Worm (Caenorhabditis elegans) whole organism, mixed stage, embryonic: ENCODE data around the gene F22F4.9.

ENCODE experiments used
- M03D4.4 ChIP-seq: sonication (generic microtip); optimal IDR thresholded peaks from 2 replicates; lab custom pipeline; 2017; ENCODE audit warnings: mild to moderate bottlenecking, missing genetic modification characterization, missing compliant biosample characterization
- bed-3 ChIP-seq: fragments of 200-800 bp; sonication (Bioruptor generic); optimal IDR thresholded peaks from 3 replicates; lab custom pipeline; 2018; ENCODE audit warnings: mild to moderate bottlenecking, missing genetic modification characterization, moderate library complexity, missing compliant biosample characterization
- ceh-39 ChIP-seq: fragments of 150-350 bp; optimal IDR thresholded peaks from 2 replicates; lab custom pipeline; 2014; ENCODE audit warnings: missing biosample characterization, missing genetic modification characterization
- ceh-43 ChIP-seq: fragments of 200-800 bp; sonication (Bioruptor generic); optimal IDR thresholded peaks from 2 replicates; lab custom pipeline; 2018; ENCODE audit warnings: mild to moderate bottlenecking, missing genetic modification characterization, moderate library complexity, missing compliant biosample characterization
- ceh-83 ChIP-seq: fragments of 200-800 bp; sonication (Bioruptor generic); optimal IDR thresholded peaks from 2 replicates; lab custom pipeline; 2018; ENCODE audit warnings: mild to moderate bottlenecking, missing genetic modification characterization, missing compliant biosample characterization
- ces-1 ChIP-seq: fragments of 150-350 bp; optimal IDR thresholded peaks from 2 replicates; lab custom pipeline; 2014; ENCODE audit warnings: missing biosample characterization, missing genetic modification reagents, missing genetic modification characterization
- drap-1 ChIP-seq: fragments of 200-800 bp; sonication (Bioruptor generic); optimal IDR thresholded peaks from 3 replicates; lab custom pipeline; 2018; ENCODE audit warnings: mild to moderate bottlenecking, missing genetic modification characterization, missing compliant biosample characterization
- elt-1 ChIP-seq: sonication (generic microtip); optimal IDR thresholded peaks from 2 replicates; lab custom pipeline; 2017; ENCODE audit warnings: missing genetic modification characterization, mild to moderate bottlenecking, missing compliant biosample characterization, antibody characterized with exemption, moderate library complexity, borderline replicate concordance; ENCODE audit not compliant: insufficient read depth
- flh-1 ChIP-seq: fragments of 200-800 bp; sonication (Bioruptor generic); optimal IDR thresholded peaks from 2 replicates; lab custom pipeline; 2018; ENCODE audit warnings: mild to moderate bottlenecking, missing genetic modification characterization, moderate library complexity, missing compliant biosample characterization
- ham-2 ChIP-seq: fragments of 200-800 bp; sonication (Bioruptor generic); optimal IDR thresholded peaks from 2 replicates; lab custom pipeline; 2018; ENCODE audit warnings: mild to moderate bottlenecking, missing genetic modification characterization, missing compliant biosample characterization
- hlh-1 ChIP-seq: fragments of 150-350 bp; optimal IDR thresholded peaks from 2 replicates; lab custom pipeline; 2014; ENCODE audit warnings: missing biosample characterization, missing genetic modification reagents, missing genetic modification characterization
- lin-13 ChIP-seq: fragments of 150-350 bp; optimal IDR thresholded peaks from 2 replicates; lab custom pipeline; 2014; ENCODE audit warnings: missing biosample characterization, missing genetic modification characterization
- lsy-2 ChIP-seq: fragments of 150-350 bp; optimal IDR thresholded peaks from 2 replicates; lab custom pipeline; 2014; ENCODE audit warnings: missing biosample characterization, missing genetic modification characterization
- mab-5 ChIP-seq: fragments of 150-350 bp; optimal IDR thresholded peaks from 2 replicates; lab custom pipeline; 2014; ENCODE audit warnings: missing biosample characterization, missing genetic modification characterization
- mep-1 ChIP-seq: fragments of 150-350 bp; optimal IDR thresholded peaks from 2 replicates; lab custom pipeline; 2017; ENCODE audit warnings: missing biosample characterization, missing genetic modification reagents, missing genetic modification characterization, inconsistent platforms
- mls-2 ChIP-seq: sonication (generic microtip); optimal IDR thresholded peaks from 2 replicates; lab custom pipeline; 2016; ENCODE audit warnings: mild to moderate bottlenecking, missing genetic modification characterization, moderate library complexity, missing compliant biosample characterization
- nhr-12 ChIP-seq: fragments of 150-350 bp; optimal IDR thresholded peaks from 2 replicates; lab custom pipeline; 2014; ENCODE audit warnings: missing biosample characterization, missing genetic modification characterization
- nhr-2 ChIP-seq: fragments of 150-350 bp; optimal IDR thresholded peaks from 2 replicates; lab custom pipeline; 2014; ENCODE audit warnings: missing biosample characterization, missing genetic modification characterization
- nhr-237 ChIP-seq: fragments of 150-350 bp; optimal IDR thresholded peaks from 2 replicates; lab custom pipeline; 2014; ENCODE audit warnings: missing biosample characterization, missing genetic modification characterization
- nhr-76 ChIP-seq: sonication (generic microtip); optimal IDR thresholded peaks from 2 replicates; lab custom pipeline; 2017; ENCODE audit warnings: missing biosample characterization, missing genetic modification characterization
- pha-4 ChIP-seq: fragments of 150-350 bp; optimal IDR thresholded peaks from 2 replicates; lab custom pipeline; 2018; ENCODE audit warnings: missing biosample characterization, missing genetic modification reagents, missing genetic modification characterization
- sem-2 ChIP-seq: fragments of 200-800 bp; sonication (Bioruptor generic); optimal IDR thresholded peaks from 2 replicates; lab custom pipeline; 2018; ENCODE audit warnings: mild to moderate bottlenecking, missing genetic modification characterization, missing compliant biosample characterization
- snpc-4 ChIP-seq: fragments of 150-350 bp; optimal IDR thresholded peaks from 2 replicates; lab custom pipeline; 2014; ENCODE audit warnings: missing biosample characterization, missing genetic modification characterization
- sptf-1 ChIP-seq: sonication (generic microtip); optimal IDR thresholded peaks from 2 replicates; lab custom pipeline; 2017; ENCODE audit warnings: mild to moderate bottlenecking, missing genetic modification characterization, moderate library complexity, missing compliant biosample characterization
- tbx-8 ChIP-seq: fragments of 200-800 bp; sonication (Bioruptor generic); optimal IDR thresholded peaks from 2 replicates; lab custom pipeline; 2018; ENCODE audit warnings: mild to moderate bottlenecking, missing genetic modification characterization, moderate library complexity, missing compliant biosample characterization
- unc-39 ChIP-seq: fragments of 150-350 bp; optimal IDR thresholded peaks from 2 replicates; lab custom pipeline; 2014; ENCODE audit warnings: missing biosample characterization, missing genetic modification characterization
- unc-62 ChIP-seq: fragments of 150-350 bp; optimal IDR thresholded peaks from 2 replicates; lab custom pipeline; 2014; ENCODE audit warnings: missing biosample characterization, missing genetic modification reagents, missing genetic modification characterization
- zip-8 ChIP-seq: fragments of 150-350 bp; optimal IDR thresholded peaks from 2 replicates; lab custom pipeline; 2014; ENCODE audit warnings: missing biosample characterization, missing genetic modification characterization
- ztf-11 ChIP-seq: fragments of 150-350 bp; optimal IDR thresholded peaks from 2 replicates; lab custom pipeline; 2014; ENCODE audit warnings: missing biosample characterization, missing genetic modification characterization

F22F4.9 gene

ce11 chrX:6026732-6027528 lies 27.6 kb upstream of the F22F4.9 start:
- TF ChIP-seq lsy-2 = no peak
- TF ChIP-seq M03D4.4 (tag; lab: Kevin White, UChicago) = no peak
- TF ChIP-seq mls-2 (tag; lab: Kevin White, UChicago) = no peak
- no peak for TF ChIP-seq unc-39 (tag; lab: Kevin White, UChicago)
- no peak for TF ChIP-seq ztf-11 (tag; lab: Kevin White, UChicago)
- TF ChIP-seq nhr-237 (tag; lab: Kevin White, UChicago) = no peak
- no peak for TF ChIP-seq ceh-83 (GFP tag; lab: Kevin White, UChicago)
- no peak for TF ChIP-seq nhr-2 (tag; lab: Kevin White, UChicago)
- no peak for TF ChIP-seq mab-5 (tag; lab: Kevin White, UChicago)
- no peak for TF ChIP-seq flh-1
- no peak for TF ChIP-seq lin-13 (tag; lab: Kevin White, UChicago)
- TF ChIP-seq, all 35 proteins: peak for 0

- no peak for TF ChIP-seq sptf-1 (tag; lab: Kevin White, UChicago)
- no peak for TF ChIP-seq nhr-2 (tag; lab: Kevin White, UChicago)
- TF ChIP-seq bed-3 = no peak
- no peak for TF ChIP-seq lsy-2
- TF ChIP-seq ceh-83 (GFP tag; lab: Kevin White, UChicago) = no peak
- TF ChIP-seq ceh-39 (tag; lab: Kevin White, UChicago) = no peak
- TF ChIP-seq mab-5 (tag; lab: Kevin White, UChicago) = no peak
- TF ChIP-seq mep-1 (tag; lab: Kevin White, UChicago) = no peak
- no peak for TF ChIP-seq M03D4.4 (tag; lab: Kevin White, UChicago)
- TF ChIP-seq zip-8 = no peak
- TF ChIP-seq unc-62 = no peak
- no peak for TF ChIP-seq nhr-12 (tag; lab: Kevin White, UChicago)
- no peak for TF ChIP-seq sem-2
- TF ChIP-seq ces-1 (GFP tag; lab: Kevin White, UChicago) = no peak
- TF ChIP-seq mls-2 (tag; lab: Kevin White, UChicago) = no peak
- no peak for TF ChIP-seq pha-4 (tag; lab: Kevin White, UChicago)
- no peak for TF ChIP-seq elt-1 (tag; lab: Kevin White, UChicago)
- no peak for TF ChIP-seq tbx-8
- no peak for TF ChIP-seq drap-1 (GFP tag; lab: Kevin White, UChicago)
Measured at ce11 chrX:6024977-6025376, 25.7 kb upstream of the F22F4.9 start.

- TF ChIP-seq ces-1 (GFP tag; lab: Kevin White, UChicago) (peak; percentile 55), sem-2 (no peak), flh-1 (no peak), sptf-1 (tag; lab: Kevin White, UChicago) (no peak), pha-4 (tag; lab: Kevin White, UChicago) (no peak), ham-2 (no peak)
Measured at ce11 chrX:6022469-6022868, 23.2 kb upstream of the F22F4.9 start, which contains the start of gene lelo-3. Gene lelo-3, minus strand, starts transcription at chrX:6022569.

ce11 chrX:6020782-6021181 lies 21.5 kb upstream of the F22F4.9 start:
- TF ChIP-seq bed-3 (no peak), pha-4 (tag; lab: Kevin White, UChicago) (no peak), ceh-83 (GFP tag; lab: Kevin White, UChicago) (no peak), nhr-76 (tag; lab: Kevin White, UChicago) (no peak), hlh-1 (tag; lab: Kevin White, UChicago) (no peak), mab-5 (tag; lab: Kevin White, UChicago) (no peak), ceh-39 (tag; lab: Kevin White, UChicago) (no peak), unc-62 (no peak), ceh-43 (no peak), unc-39 (tag; lab: Kevin White, UChicago) (no peak), snpc-4 (tag; lab: Kevin White, UChicago) (no peak), tbx-8 (no peak), lin-13 (tag; lab: Kevin White, UChicago) (no peak), mep-1 (tag; lab: Kevin White, UChicago) (no peak), nhr-237 (tag; lab: Kevin White, UChicago) (no peak), ces-1 (GFP tag; lab: Kevin White, UChicago) (no peak), nhr-2 (tag; lab: Kevin White, UChicago) (no peak), flh-1 (no peak)
